Worm (Caenorhabditis elegans): ENCODE measurements around the gene F32B6.4.

DNA sequence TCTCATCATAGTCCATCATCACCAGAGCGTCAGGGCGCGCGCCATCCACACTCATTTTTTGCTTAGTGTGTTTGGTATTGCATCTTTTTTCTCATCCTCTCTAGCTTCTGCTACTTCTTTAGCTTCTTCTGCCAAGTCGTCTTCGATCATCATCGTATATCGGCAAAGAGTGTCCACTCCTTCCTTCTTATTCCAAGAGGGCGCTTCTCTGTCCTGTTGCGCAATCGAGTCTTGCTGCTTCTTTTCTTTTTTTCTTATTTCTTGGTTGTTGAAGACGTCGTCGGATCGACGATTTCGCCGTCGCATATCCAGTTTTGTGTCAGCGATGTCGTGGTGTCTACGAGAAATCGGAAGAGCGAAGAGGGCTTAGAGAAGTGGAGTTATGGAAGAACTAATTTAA, 21.2 kb upstream of the F32B6.4 start:
- TF ChIP-seq nhr-12 (tag; optimal IDR thresholded peaks at IDR 0.05) (no peak), nhr-11 (tag; optimal IDR thresholded peaks at IDR 0.05) (no peak), daf-12 (tag; optimal IDR thresholded peaks at IDR 0.05) (no peak), snpc-4 (tag; optimal IDR thresholded peaks at IDR 0.05) (no peak), nhr-237 (tag; optimal IDR thresholded peaks at IDR 0.05) (no peak)
